Worm (Caenorhabditis elegans) whole organism, L2 larva: Measurements from ENCODE around the gene pak-1.
A peak's percentile ranks its signal among the peaks of the same experiment; 100 is the strongest.

Source experiments
- ZK546.5 ChIP-seq: sonication (generic microtip); optimal IDR thresholded peaks from 2 replicates; lab custom pipeline; 2017; ENCODE audit warnings: missing biosample characterization, missing genetic modification characterization
- ama-1 ChIP-seq: fragments of 150-350 bp; optimal IDR thresholded peaks from 2 replicates; lab custom pipeline; 2018; ENCODE audit warnings: inconsistent platforms
- egl-27 ChIP-seq: sonication (generic microtip); optimal IDR thresholded peaks from 3 replicates; lab custom pipeline; 2017; ENCODE audit warnings: missing biosample characterization, missing genetic modification reagents, missing genetic modification characterization
- elt-3 ChIP-seq: sonication (generic microtip); optimal IDR thresholded peaks from 2 replicates; lab custom pipeline; 2017; ENCODE audit warnings: missing biosample characterization, missing genetic modification characterization
- fos-1 ChIP-seq: fragments of 150-350 bp; optimal IDR thresholded peaks from 2 replicates; lab custom pipeline; 2014; ENCODE audit warnings: missing biosample characterization, missing genetic modification characterization
- lin-11 ChIP-seq: fragments of 150-350 bp; sonication (generic microtip); optimal IDR thresholded peaks from 2 replicates; lab custom pipeline; 2014; ENCODE audit warnings: missing biosample characterization, missing genetic modification characterization, inconsistent platforms, mixed read lengths
- lin-13 ChIP-seq: fragments of 150-350 bp; optimal IDR thresholded peaks from 2 replicates; lab custom pipeline; 2014; ENCODE audit warnings: missing biosample characterization, missing genetic modification reagents, missing genetic modification characterization
- lin-39 ChIP-seq: fragments of 150-350 bp; optimal IDR thresholded peaks from 2 replicates; lab custom pipeline; 2014; ENCODE audit warnings: missing biosample characterization, missing genetic modification reagents, missing genetic modification characterization
- mab-5 ChIP-seq: fragments of 150-350 bp; optimal IDR thresholded peaks from 2 replicates; lab custom pipeline; 2014; ENCODE audit warnings: missing biosample characterization, missing genetic modification characterization
- nhr-77 ChIP-seq: fragments of 150-350 bp; optimal IDR thresholded peaks from 2 replicates; lab custom pipeline; 2014; ENCODE audit warnings: missing biosample characterization, missing genetic modification characterization
- skn-1 ChIP-seq: sonication (generic microtip); optimal IDR thresholded peaks from 2 replicates; lab custom pipeline; 2017; ENCODE audit warnings: missing biosample characterization, missing genetic modification characterization
- sma-9 ChIP-seq, 2 experiments: fragments of 150-350 bp in 1 of 2; sonication (generic microtip) in 1 of 2; optimal IDR thresholded peaks; 2 replicates each; lab custom pipeline; 2014 to 2016; ENCODE audit warnings: missing genetic modification characterization in 2 of 2, mild to moderate bottlenecking in 1 of 2, missing biosample characterization in 1 of 2, missing compliant biosample characterization in 1 of 2, missing genetic modification reagents in 1 of 2, moderate library complexity in 1 of 2
- snpc-4 ChIP-seq: fragments of 150-350 bp; optimal IDR thresholded peaks from 2 replicates; lab custom pipeline; 2014; ENCODE audit warnings: missing biosample characterization, missing genetic modification characterization
- unc-62 ChIP-seq: fragments of 150-350 bp; optimal IDR thresholded peaks from 2 replicates; lab custom pipeline; 2014; ENCODE audit warnings: missing biosample characterization, missing genetic modification reagents, missing genetic modification characterization

DNA sequence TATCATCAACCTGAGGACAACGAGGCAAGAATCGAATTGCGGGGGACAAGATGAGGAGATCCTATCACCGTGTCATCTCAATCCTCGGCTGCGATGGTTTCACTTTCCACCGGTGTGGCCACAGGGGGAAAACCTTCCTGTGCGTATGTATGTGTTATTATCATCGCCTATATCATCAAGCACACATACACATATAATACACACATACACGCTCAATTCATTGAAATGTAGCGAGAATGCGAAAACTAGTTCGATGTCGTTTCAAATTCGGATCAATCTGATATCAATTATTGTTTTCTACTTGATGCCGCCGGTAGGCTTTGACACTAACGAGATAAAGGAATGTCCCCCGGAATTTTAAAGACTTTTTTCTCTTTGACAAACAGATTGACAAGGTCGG, 2.4 kb upstream of the pak-1 start:
- TF ChIP-seq unc-62, result no peak
- TF ChIP-seq snpc-4, result no peak
- no peak for TF ChIP-seq lin-11 (tag; lab: Kevin White, UChicago)
- TF ChIP-seq sma-9 (GFP tag; optimal IDR thresholded peaks at IDR 0.05; lab: Kevin White, UChicago), result peak; percentile 47
- TF ChIP-seq sma-9 (tag; optimal IDR thresholded peaks at IDR 0.05; lab: Kevin White, UChicago), result no peak
- TF ChIP-seq ama-1 (lab: Kevin White, UChicago), result no peak
- no peak for TF ChIP-seq egl-27 (tag; lab: Kevin White, UChicago)
- no peak for TF ChIP-seq mab-5
- TF ChIP-seq lin-13 (GFP tag; lab: Kevin White, UChicago), result no peak
- no peak for TF ChIP-seq nhr-77
- TF ChIP-seq ZK546.5 (tag; lab: Kevin White, UChicago), result no peak
- no peak for TF ChIP-seq skn-1 (tag; lab: Kevin White, UChicago)
- no peak for TF ChIP-seq elt-3 (tag; lab: Kevin White, UChicago)
- TF ChIP-seq fos-1 (tag; lab: Kevin White, UChicago), result no peak
- no peak for TF ChIP-seq lin-39 (tag; lab: Kevin White, UChicago)
